Worm (Caenorhabditis elegans) whole organism, mixed stage, embryonic: ENCODE results near the gene str-86.
A peak's percentile ranks its signal among the peaks of the same experiment; 100 is the strongest.

Experiments
- M03D4.4 ChIP-seq: sonication (generic microtip); optimal IDR thresholded peaks from 2 replicates; lab custom pipeline; 2017; ENCODE audit warnings: mild to moderate bottlenecking, missing genetic modification characterization, missing compliant biosample characterization
- blmp-1 ChIP-seq: fragments of 150-350 bp; optimal IDR thresholded peaks from 2 replicates; lab custom pipeline; 2014; ENCODE audit warnings: missing biosample characterization, missing genetic modification characterization
- ceh-39 ChIP-seq: fragments of 150-350 bp; optimal IDR thresholded peaks from 2 replicates; lab custom pipeline; 2014; ENCODE audit warnings: missing biosample characterization, missing genetic modification characterization
- ceh-43 ChIP-seq: fragments of 200-800 bp; sonication (Bioruptor generic); optimal IDR thresholded peaks from 2 replicates; lab custom pipeline; 2018; ENCODE audit warnings: mild to moderate bottlenecking, missing genetic modification characterization, moderate library complexity, missing compliant biosample characterization
- ceh-83 ChIP-seq: fragments of 200-800 bp; sonication (Bioruptor generic); optimal IDR thresholded peaks from 2 replicates; lab custom pipeline; 2018; ENCODE audit warnings: mild to moderate bottlenecking, missing genetic modification characterization, missing compliant biosample characterization
- ces-1 ChIP-seq: fragments of 150-350 bp; optimal IDR thresholded peaks from 2 replicates; lab custom pipeline; 2014; ENCODE audit warnings: missing biosample characterization, missing genetic modification reagents, missing genetic modification characterization
- elt-1 ChIP-seq: sonication (generic microtip); optimal IDR thresholded peaks from 2 replicates; lab custom pipeline; 2017; ENCODE audit warnings: missing genetic modification characterization, mild to moderate bottlenecking, missing compliant biosample characterization, antibody characterized with exemption, moderate library complexity, borderline replicate concordance; ENCODE audit not compliant: insufficient read depth
- elt-3 ChIP-seq: fragments of 150-350 bp; optimal IDR thresholded peaks from 2 replicates; lab custom pipeline; 2014; ENCODE audit warnings: missing biosample characterization, missing genetic modification characterization
- flh-1 ChIP-seq: fragments of 200-800 bp; sonication (Bioruptor generic); optimal IDR thresholded peaks from 2 replicates; lab custom pipeline; 2018; ENCODE audit warnings: mild to moderate bottlenecking, missing genetic modification characterization, moderate library complexity, missing compliant biosample characterization
- ham-2 ChIP-seq: fragments of 200-800 bp; sonication (Bioruptor generic); optimal IDR thresholded peaks from 2 replicates; lab custom pipeline; 2018; ENCODE audit warnings: mild to moderate bottlenecking, missing genetic modification characterization, missing compliant biosample characterization
- hlh-1 ChIP-seq: fragments of 150-350 bp; optimal IDR thresholded peaks from 2 replicates; lab custom pipeline; 2014; ENCODE audit warnings: missing biosample characterization, missing genetic modification reagents, missing genetic modification characterization
- lin-32 ChIP-seq: fragments of 200-800 bp; sonication (Bioruptor generic); optimal IDR thresholded peaks from 2 replicates; lab custom pipeline; 2018; ENCODE audit warnings: mild to moderate bottlenecking, missing genetic modification characterization, missing compliant biosample characterization
- lsy-2 ChIP-seq: fragments of 150-350 bp; optimal IDR thresholded peaks from 2 replicates; lab custom pipeline; 2014; ENCODE audit warnings: missing biosample characterization, missing genetic modification characterization
- mab-5 ChIP-seq: fragments of 150-350 bp; optimal IDR thresholded peaks from 2 replicates; lab custom pipeline; 2014; ENCODE audit warnings: missing biosample characterization, missing genetic modification characterization
- mep-1 ChIP-seq: fragments of 150-350 bp; optimal IDR thresholded peaks from 2 replicates; lab custom pipeline; 2017; ENCODE audit warnings: missing biosample characterization, missing genetic modification reagents, missing genetic modification characterization, inconsistent platforms
- mls-2 ChIP-seq: sonication (generic microtip); optimal IDR thresholded peaks from 2 replicates; lab custom pipeline; 2016; ENCODE audit warnings: mild to moderate bottlenecking, missing genetic modification characterization, moderate library complexity, missing compliant biosample characterization
- nhr-28 ChIP-seq: fragments of 150-350 bp; optimal IDR thresholded peaks from 2 replicates; lab custom pipeline; 2014; ENCODE audit warnings: missing biosample characterization, missing genetic modification characterization
- pha-4 ChIP-seq: fragments of 150-350 bp; optimal IDR thresholded peaks from 2 replicates; lab custom pipeline; 2018; ENCODE audit warnings: missing biosample characterization, missing genetic modification reagents, missing genetic modification characterization
- sem-2 ChIP-seq: fragments of 200-800 bp; sonication (Bioruptor generic); optimal IDR thresholded peaks from 2 replicates; lab custom pipeline; 2018; ENCODE audit warnings: mild to moderate bottlenecking, missing genetic modification characterization, missing compliant biosample characterization
- snpc-4 ChIP-seq: fragments of 150-350 bp; optimal IDR thresholded peaks from 2 replicates; lab custom pipeline; 2014; ENCODE audit warnings: missing biosample characterization, missing genetic modification characterization
- tbx-8 ChIP-seq: fragments of 200-800 bp; sonication (Bioruptor generic); optimal IDR thresholded peaks from 2 replicates; lab custom pipeline; 2018; ENCODE audit warnings: mild to moderate bottlenecking, missing genetic modification characterization, moderate library complexity, missing compliant biosample characterization
- unc-120 ChIP-seq: sonication (generic microtip); optimal IDR thresholded peaks from 2 replicates; lab custom pipeline; 2017; ENCODE audit warnings: missing genetic modification characterization, missing compliant biosample characterization; ENCODE audit not compliant: poor library complexity, severe bottlenecking
- unc-39 ChIP-seq: fragments of 150-350 bp; optimal IDR thresholded peaks from 2 replicates; lab custom pipeline; 2014; ENCODE audit warnings: missing biosample characterization, missing genetic modification characterization
- unc-62 ChIP-seq: fragments of 150-350 bp; optimal IDR thresholded peaks from 2 replicates; lab custom pipeline; 2014; ENCODE audit warnings: missing biosample characterization, missing genetic modification reagents, missing genetic modification characterization
- ztf-11 ChIP-seq: fragments of 150-350 bp; optimal IDR thresholded peaks from 2 replicates; lab custom pipeline; 2014; ENCODE audit warnings: missing biosample characterization, missing genetic modification characterization

Gene str-86

ce11 chrV:8980845-8981244 is 2.7 kb downstream of the str-86 start, which contains the start of gene str-84:
Gene str-84 (minus strand): TSS chrV:8980945.
- TF ChIP-seq hlh-1 (tag; lab: Kevin White, UChicago): no peak
- TF ChIP-seq M03D4.4: no peak

ce11 chrV:8977895-8978294 is 5.6 kb downstream of the str-86 start:
- TF ChIP-seq blmp-1 (tag; lab: Kevin White, UChicago): no peak

- no peak for TF ChIP-seq ham-2 (GFP tag; lab: Kevin White, UChicago)
- no peak for TF ChIP-seq mep-1 (tag; lab: Kevin White, UChicago)
- TF ChIP-seq, all 35 proteins: peak for 0
Measured at ce11 chrV:8974889-8975422, 8.5 kb downstream of the str-86 start, which contains the start of gene nhr-143. Gene nhr-143 (minus strand): TSS chrV:8974939.

- no peak for TF ChIP-seq elt-3
- TF ChIP-seq sem-2 (GFP tag; lab: Kevin White, UChicago): no peak
- TF ChIP-seq snpc-4 (tag; lab: Kevin White, UChicago): no peak
- TF ChIP-seq unc-120 (tag; lab: Kevin White, UChicago): no peak
- no peak for TF ChIP-seq mls-2 (tag; lab: Kevin White, UChicago)
- TF ChIP-seq ceh-43 (GFP tag; lab: Kevin White, UChicago): no peak
- TF ChIP-seq nhr-28 (tag; lab: Kevin White, UChicago): no peak
- no peak for TF ChIP-seq tbx-8
Measured at ce11 chrV:8972271-8972670, 11.2 kb downstream of the str-86 start, which contains the start of gene nhr-195. Gene nhr-195 (minus strand): TSS chrV:8972371.

- TF ChIP-seq unc-62 (GFP tag; lab: Kevin White, UChicago) (no peak), ham-2 (GFP tag; lab: Kevin White, UChicago) (no peak), mep-1 (tag; lab: Kevin White, UChicago) (no peak), M03D4.4 (no peak), ceh-83 (no peak), lin-32 (GFP tag; lab: Kevin White, UChicago) (no peak)
Measured at ce11 chrV:8966086-8966485, 17.4 kb downstream of the str-86 start, which contains the start of gene nhr-219. Gene nhr-219 (minus strand): TSS chrV:8966186.

ce11 chrV:8964055-8964758 is 19.3 kb downstream of the str-86 start, which contains the start of gene nhr-44:
Gene nhr-44 (minus strand): TSS chrV:8964105.
- peak; percentile 18 for TF ChIP-seq elt-1 (tag; lab: Kevin White, UChicago)
- TF ChIP-seq pha-4 (tag; lab: Kevin White, UChicago): peak; percentile 50
- TF ChIP-seq ceh-39 (tag; lab: Kevin White, UChicago): no peak
- no peak for TF ChIP-seq unc-39 (tag; lab: Kevin White, UChicago)

ce11 chrV:8956387-8957095 is 27.0 kb downstream of the str-86 start, which contains the start of gene ttc-17:
Gene ttc-17 (plus strand): TSS chrV:8957045.
- TF ChIP-seq ham-2 (GFP tag; lab: Kevin White, UChicago) (peak; percentile 17), mab-5 (tag; lab: Kevin White, UChicago) (no peak), ces-1 (GFP tag; lab: Kevin White, UChicago) (peak; percentile 34)

ce11 chrV:8949873-8950272 is 33.6 kb downstream of the str-86 start:
- no peak for TF ChIP-seq mab-5 (tag; lab: Kevin White, UChicago)
- no peak for TF ChIP-seq lsy-2 (tag; lab: Kevin White, UChicago)
- TF ChIP-seq snpc-4 (tag; lab: Kevin White, UChicago): no peak
- no peak for TF ChIP-seq flh-1 (GFP tag; lab: Kevin White, UChicago)
- TF ChIP-seq M03D4.4: no peak
- no peak for TF ChIP-seq ztf-11 (tag; lab: Kevin White, UChicago)
- no peak for TF ChIP-seq unc-39 (tag; lab: Kevin White, UChicago)
- TF ChIP-seq ceh-43 (GFP tag; lab: Kevin White, UChicago): no peak
- TF ChIP-seq, all 35 proteins: peak for 0
